Worm (Caenorhabditis elegans) whole organism, early embryonic: ENCODE results near the gene trpa-1.

Experiments used
- F13C5.2 ChIP-seq: sonication (generic microtip); optimal IDR thresholded peaks from 2 replicates; lab custom pipeline; 2017; ENCODE audit warnings: mild to moderate bottlenecking, missing genetic modification characterization, inconsistent platforms, missing compliant biosample characterization
- aly-1 ChIP-seq: sonication (generic microtip); optimal IDR thresholded peaks from 2 replicates; lab custom pipeline; 2016; ENCODE audit warnings: missing genetic modification characterization, missing compliant biosample characterization
- ama-1 ChIP-seq: fragments of 150-350 bp; optimal IDR thresholded peaks from 2 replicates; lab custom pipeline; 2014
- ceh-13 ChIP-seq: fragments of 200-800 bp; sonication (Bioruptor generic); optimal IDR thresholded peaks from 2 replicates; lab custom pipeline; 2018; ENCODE audit warnings: mild to moderate bottlenecking, missing genetic modification characterization, missing compliant biosample characterization
- ets-7 ChIP-seq: sonication (generic microtip); optimal IDR thresholded peaks from 2 replicates; lab custom pipeline; 2016; ENCODE audit warnings: missing genotype, missing genetic modification characterization, missing compliant biosample characterization
- flt-1 ChIP-seq: fragments of 200-800 bp; sonication (Bioruptor generic); IDR thresholded peaks from 2 replicates; pipeline ENCODE4 v1.3.6; 2022; ENCODE audit warnings: missing genetic modification characterization, missing compliant biosample characterization
- hmg-4 ChIP-seq: fragments of 200-800 bp; sonication (Bioruptor generic); optimal IDR thresholded peaks from 2 replicates; lab custom pipeline; 2018; ENCODE audit warnings: mild to moderate bottlenecking, missing genetic modification characterization, missing compliant biosample characterization
- pes-1 ChIP-seq: fragments of 200-800 bp; sonication (Bioruptor generic); IDR thresholded peaks from 2 replicates; pipeline ENCODE4 v1.3.6; 2022; ENCODE audit warnings: missing genetic modification reagents, missing genetic modification characterization, missing compliant biosample characterization
- scrt-1 ChIP-seq: fragments of 200-800 bp; sonication (Bioruptor generic); IDR thresholded peaks from 2 replicates; pipeline ENCODE4 v1.3.6; 2022; ENCODE audit warnings: missing genetic modification characterization, missing compliant biosample characterization
- sea-1 ChIP-seq: fragments of 200-800 bp; sonication (Bioruptor generic); conservative IDR thresholded peaks from 2 replicates; pipeline ENCODE4 v1.3.6; 2022; ENCODE audit warnings: missing genetic modification characterization, missing compliant biosample characterization
- tbx-11 ChIP-seq: fragments of 200-800 bp; sonication (Bioruptor generic); IDR thresholded peaks from 2 replicates; pipeline ENCODE4 v1.3.6; 2022; ENCODE audit warnings: missing genetic modification characterization, missing compliant biosample characterization
- tra-4 ChIP-seq: sonication (generic microtip); optimal IDR thresholded peaks from 2 replicates; lab custom pipeline; 2017; ENCODE audit warnings: missing genetic modification characterization, missing compliant biosample characterization

DNA sequence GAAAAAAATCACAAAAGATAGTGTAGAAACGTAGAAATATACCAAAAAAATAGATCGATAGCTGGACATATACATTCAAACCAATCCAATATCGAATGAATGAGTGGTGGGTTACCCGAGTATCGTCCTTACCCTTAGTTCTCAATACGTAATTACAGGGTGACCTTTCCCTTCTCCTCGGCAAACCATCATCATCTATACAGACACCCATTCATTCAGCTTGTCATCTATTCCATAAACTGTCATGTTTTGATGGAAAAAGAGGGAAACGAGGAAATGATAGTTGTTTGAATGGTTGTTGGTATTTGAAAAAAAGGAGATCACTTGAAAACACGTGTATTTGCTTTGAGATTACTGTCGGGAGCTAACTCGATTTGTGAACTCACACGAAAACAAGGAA is 59.8 kb downstream of the trpa-1 start:
- TF ChIP-seq ama-1 (lab: Kevin White, UChicago) (no peak), pes-1 (GFP tag; lab: Robert Waterston, UW) (no peak), sea-1 (GFP tag; lab: Robert Waterston, UW) (no peak), flt-1 (GFP tag; lab: Robert Waterston, UW) (no peak), tbx-11 (GFP tag; lab: Robert Waterston, UW) (no peak), tra-4 (tag; lab: Kevin White, UChicago) (no peak), ceh-13 (GFP tag; lab: Kevin White, UChicago) (no peak), F13C5.2 (tag; lab: Kevin White, UChicago) (no peak), hmg-4 (no peak), ets-7 (tag; lab: Kevin White, UChicago) (no peak), aly-1 (no peak), scrt-1 (GFP tag; lab: Robert Waterston, UW) (no peak)
